Fruit fly (Drosophila melanogaster) whole organism, embryonic: ENCODE measurements around the gene CG33235.

Experiments
- CG10321 ChIP-seq: fragments of 200-800 bp; sonication (Bioruptor generic); IDR thresholded peaks from 2 replicates; pipeline ENCODE4 v1.3.6; 2022; ENCODE audit warnings: missing biosample characterization, missing genetic modification characterization
- CG10654 ChIP-seq: fragments of 200-800 bp; sonication (Bioruptor generic); optimal IDR thresholded peaks from 2 replicates; lab custom pipeline; 2016; ENCODE audit warnings: missing biosample characterization, missing genetic modification characterization
- CG11723 ChIP-seq: fragments of 200-800 bp; sonication (Bioruptor generic); optimal IDR thresholded peaks from 2 replicates; lab custom pipeline; 2017; ENCODE audit warnings: missing biosample characterization, mild to moderate bottlenecking, missing genetic modification characterization
- CG12071 ChIP-seq: fragments of 200-800 bp; sonication (Bioruptor generic); optimal IDR thresholded peaks from 3 replicates; lab custom pipeline; 2018; ENCODE audit warnings: missing biosample characterization, mild to moderate bottlenecking, missing genetic modification characterization
- CG14710 ChIP-seq: fragments of 200-800 bp; sonication (Bioruptor generic); optimal IDR thresholded peaks from 3 replicates; lab custom pipeline; 2019; ENCODE audit warnings: missing biosample characterization, mild to moderate bottlenecking, missing genetic modification characterization, moderate library complexity
- CG15269 ChIP-seq: fragments of 200-800 bp; sonication (Bioruptor generic); optimal IDR thresholded peaks from 2 replicates; lab custom pipeline; 2018; ENCODE audit warnings: missing biosample characterization, mild to moderate bottlenecking, missing genetic modification characterization, moderate library complexity
- CG15479 ChIP-seq: fragments of 200-800 bp; sonication (Bioruptor generic); optimal IDR thresholded peaks from 3 replicates; lab custom pipeline; 2019; ENCODE audit warnings: missing biosample characterization, mild to moderate bottlenecking, missing genetic modification characterization, moderate library complexity
- CG1603 ChIP-seq: fragments of 200-800 bp; sonication (Bioruptor generic); optimal IDR thresholded peaks from 2 replicates; lab custom pipeline; 2019; ENCODE audit warnings: missing biosample characterization, mild to moderate bottlenecking, missing genetic modification characterization, moderate library complexity
- CG17361 ChIP-seq: fragments of 200-800 bp; sonication (Bioruptor generic); IDR thresholded peaks from 3 replicates; pipeline ENCODE4 v1.3.6; 2022; ENCODE audit warnings: missing biosample characterization, missing genetic modification characterization
- CG17568 ChIP-seq: fragments of 200-800 bp; sonication (Bioruptor generic); optimal IDR thresholded peaks from 2 replicates; lab custom pipeline; 2018; ENCODE audit warnings: missing biosample characterization, mild to moderate bottlenecking, missing genetic modification characterization, moderate library complexity
- CG18011 ChIP-seq: fragments of 200-800 bp; sonication (Bioruptor generic); optimal IDR thresholded peaks from 2 replicates; lab custom pipeline; 2017; ENCODE audit warnings: missing biosample characterization, missing genetic modification characterization, mild to moderate bottlenecking, moderate library complexity, missing genotype
- CG2875 ChIP-seq: fragments of 200-800 bp; sonication (Bioruptor generic); optimal IDR thresholded peaks from 2 replicates; lab custom pipeline; 2017; ENCODE audit warnings: missing biosample characterization, mild to moderate bottlenecking, missing genetic modification characterization, missing genetic modification reagents
- CG3163 ChIP-seq: fragments of 200-800 bp; sonication (Bioruptor generic); optimal IDR thresholded peaks from 3 replicates; lab custom pipeline; 2016; ENCODE audit warnings: missing biosample characterization, missing genetic modification characterization
- CG3407 ChIP-seq: fragments of 200-800 bp; sonication (Bioruptor generic); optimal IDR thresholded peaks from 2 replicates; lab custom pipeline; 2018; ENCODE audit warnings: missing biosample characterization, mild to moderate bottlenecking, missing genetic modification characterization
- CG4404 ChIP-seq: fragments of 200-800 bp; sonication (Bioruptor generic); IDR thresholded peaks from 2 replicates; pipeline ENCODE4 v1.3.6; 2022; ENCODE audit warnings: missing biosample characterization, missing genetic modification characterization
- CG7786 ChIP-seq: fragments of 200-800 bp; sonication (Bioruptor generic); optimal IDR thresholded peaks from 2 replicates; lab custom pipeline; 2016; ENCODE audit warnings: missing biosample characterization, missing genetic modification characterization
- CG7987 ChIP-seq: fragments of 200-800 bp; sonication (Bioruptor generic); optimal IDR thresholded peaks from 2 replicates; lab custom pipeline; 2018; ENCODE audit warnings: missing biosample characterization, mild to moderate bottlenecking, missing genetic modification characterization, moderate library complexity
- CG8089 ChIP-seq: fragments of 200-800 bp; sonication (Bioruptor generic); optimal IDR thresholded peaks from 3 replicates; lab custom pipeline; 2016; ENCODE audit warnings: missing biosample characterization, missing genetic modification characterization
- CHES-1-like ChIP-seq: fragments of 200-800 bp; sonication (Bioruptor generic); optimal IDR thresholded peaks from 2 replicates; lab custom pipeline; 2016; ENCODE audit warnings: missing biosample characterization, missing genetic modification characterization
- CTCF ChIP-seq: fragments of 200-800 bp; sonication (Bioruptor generic); optimal IDR thresholded peaks from 2 replicates; lab custom pipeline; 2017; ENCODE audit warnings: missing biosample characterization, mild to moderate bottlenecking, missing genetic modification characterization, moderate library complexity
- Chrac-16 ChIP-seq: fragments of 200-800 bp; sonication (Bioruptor generic); optimal IDR thresholded peaks from 3 replicates; lab custom pipeline; 2016; ENCODE audit warnings: missing biosample characterization, missing genetic modification characterization
- CkIIα-i1 ChIP-seq: fragments of 200-800 bp; sonication (Bioruptor generic); IDR thresholded peaks from 2 replicates; pipeline ENCODE4 v1.3.6; 2022; ENCODE audit warnings: missing biosample characterization, missing genetic modification characterization
- D19B ChIP-seq: fragments of 200-800 bp; sonication (Bioruptor generic); optimal IDR thresholded peaks from 2 replicates; lab custom pipeline; 2017; ENCODE audit warnings: missing biosample characterization, mild to moderate bottlenecking, missing genetic modification characterization
- Eip74EF ChIP-seq, 2 experiments: fragments of 200-800 bp in 1 of 2; fragments of >200 bp in 1 of 2; sonication (Bioruptor generic) in 1 of 2; optimal IDR thresholded peaks; 2 replicates each; lab custom pipeline; 2017 to 2019; ENCODE audit warnings: missing biosample characterization in 2 of 2, missing genetic modification characterization in 2 of 2, mild to moderate bottlenecking in 1 of 2, moderate library complexity in 1 of 2
- Fer1 ChIP-seq: fragments of 200-800 bp; sonication (Bioruptor generic); optimal IDR thresholded peaks from 2 replicates; lab custom pipeline; 2017; ENCODE audit warnings: missing biosample characterization, mild to moderate bottlenecking, missing genetic modification characterization
- Fer3 ChIP-seq: fragments of 200-800 bp; sonication (Bioruptor generic); optimal IDR thresholded peaks from 2 replicates; lab custom pipeline; 2018; ENCODE audit warnings: missing biosample characterization, mild to moderate bottlenecking, missing genetic modification characterization, moderate library complexity
- Lpt ChIP-seq: fragments of >200 bp; optimal IDR thresholded peaks from 2 replicates; lab custom pipeline; 2018; ENCODE audit warnings: missing biosample characterization, missing genetic modification characterization
- Nf-YB ChIP-seq: fragments of 200-800 bp; sonication (Bioruptor generic); optimal IDR thresholded peaks from 3 replicates; lab custom pipeline; 2019; ENCODE audit warnings: missing biosample characterization, mild to moderate bottlenecking, missing genetic modification characterization, moderate library complexity
- PHDP ChIP-seq: fragments of 200-800 bp; sonication (Bioruptor generic); optimal IDR thresholded peaks from 3 replicates; lab custom pipeline; 2018; ENCODE audit warnings: missing biosample characterization, mild to moderate bottlenecking, missing genetic modification characterization, moderate library complexity
- Scr ChIP-seq: fragments of 200-800 bp; sonication (Bioruptor generic); IDR thresholded peaks from 2 replicates; pipeline ENCODE4 v1.3.6; 2022; ENCODE audit warnings: missing biosample characterization, missing genetic modification characterization; ENCODE audit not compliant: partially characterized antibody
- Sry-δ ChIP-seq: fragments of 200-800 bp; sonication (Bioruptor generic); optimal IDR thresholded peaks from 2 replicates; lab custom pipeline; 2016; ENCODE audit warnings: missing biosample characterization, missing genetic modification characterization
- Ssrp ChIP-seq: fragments of 200-800 bp; sonication (Bioruptor generic); optimal IDR thresholded peaks from 2 replicates; lab custom pipeline; 2018; ENCODE audit warnings: missing biosample characterization, mild to moderate bottlenecking, missing genetic modification characterization, moderate library complexity
- Tbp ChIP-seq: fragments of >200 bp; optimal IDR thresholded peaks from 2 replicates; lab custom pipeline; 2018; ENCODE audit warnings: missing biosample characterization, missing genetic modification characterization
- YL-1 ChIP-seq: fragments of 200-800 bp; sonication (Bioruptor generic); optimal IDR thresholded peaks from 3 replicates; lab custom pipeline; 2017; ENCODE audit warnings: missing biosample characterization, mild to moderate bottlenecking, missing genetic modification characterization
- btn ChIP-seq: fragments of 200-800 bp; sonication (Bioruptor generic); optimal IDR thresholded peaks from 2 replicates; lab custom pipeline; 2016; ENCODE audit warnings: missing biosample characterization, missing genetic modification characterization
- dysf ChIP-seq: fragments of 200-800 bp; sonication (Bioruptor generic); IDR thresholded peaks from 3 replicates; pipeline ENCODE4 v1.3.6; 2022; ENCODE audit warnings: missing biosample characterization, missing genetic modification characterization
- emc ChIP-seq: fragments of 200-800 bp; sonication (Bioruptor generic); optimal IDR thresholded peaks from 2 replicates; lab custom pipeline; 2016; ENCODE audit warnings: missing biosample characterization, missing genetic modification characterization
- en ChIP-seq: fragments of 200-800 bp; sonication (Bioruptor generic); optimal IDR thresholded peaks from 2 replicates; lab custom pipeline; 2016; ENCODE audit warnings: missing biosample characterization, missing genetic modification characterization
- fd3F ChIP-seq: fragments of 200-800 bp; sonication (Bioruptor generic); optimal IDR thresholded peaks from 2 replicates; lab custom pipeline; 2018; ENCODE audit warnings: missing biosample characterization, mild to moderate bottlenecking, missing genetic modification characterization, moderate library complexity
- fru ChIP-seq: fragments of >200 bp; optimal IDR thresholded peaks from 2 replicates; lab custom pipeline; 2017
- lola ChIP-seq, 3 experiments: fragments of >200 bp in 2 of 3; fragments of 200-800 bp in 1 of 3; sonication (Bioruptor generic) in 1 of 3; optimal IDR thresholded peaks; 2 replicates each; lab custom pipeline; 2017 to 2019; ENCODE audit warnings: missing biosample characterization in 3 of 3, missing genetic modification characterization in 3 of 3, mild to moderate bottlenecking in 1 of 3, moderate library complexity in 1 of 3
- pb ChIP-seq: fragments of 200-800 bp; sonication (Bioruptor generic); optimal IDR thresholded peaks from 3 replicates; lab custom pipeline; 2016; ENCODE audit warnings: missing biosample characterization, missing genetic modification characterization
- peb ChIP-seq: fragments of 200-800 bp; sonication (Bioruptor generic); IDR thresholded peaks from 2 replicates; pipeline ENCODE4 v1.3.6; 2022; ENCODE audit warnings: missing biosample characterization, missing genetic modification characterization
- psq ChIP-seq: fragments of 200-800 bp; sonication (Bioruptor generic); optimal IDR thresholded peaks from 2 replicates; lab custom pipeline; 2017; ENCODE audit warnings: missing biosample characterization, missing genetic modification characterization
- pzg ChIP-seq: fragments of 200-800 bp; sonication (Bioruptor generic); optimal IDR thresholded peaks from 3 replicates; lab custom pipeline; 2018; ENCODE audit warnings: missing biosample characterization, mild to moderate bottlenecking, missing genetic modification characterization, moderate library complexity
- ranshi ChIP-seq: fragments of 200-800 bp; sonication (Bioruptor generic); IDR thresholded peaks from 2 replicates; pipeline ENCODE4 v1.3.6; 2022; ENCODE audit warnings: missing biosample characterization, missing genetic modification characterization
- run ChIP-seq: fragments of 200-800 bp; sonication (Bioruptor generic); optimal IDR thresholded peaks from 3 replicates; lab custom pipeline; 2018; ENCODE audit warnings: missing biosample characterization, mild to moderate bottlenecking, missing genetic modification characterization
- sim ChIP-seq: fragments of 200-800 bp; sonication (Bioruptor generic); IDR thresholded peaks from 2 replicates; pipeline ENCODE4 v1.3.6; 2022; ENCODE audit warnings: missing biosample characterization, missing genetic modification characterization
- sug ChIP-seq: fragments of 200-800 bp; optimal IDR thresholded peaks from 2 replicates; lab custom pipeline; 2019; ENCODE audit warnings: missing biosample characterization, mild to moderate bottlenecking, missing genetic modification characterization, moderate library complexity
- zen ChIP-seq: fragments of 200-800 bp; sonication (Bioruptor generic); optimal IDR thresholded peaks from 3 replicates; lab custom pipeline; 2018; ENCODE audit warnings: missing biosample characterization, mild to moderate bottlenecking, missing genetic modification characterization, moderate library complexity

Gene CG33235

dm6 chrX:11452846-11453391 lies 38.5 kb downstream of the CG33235 start (continued):
- TF ChIP-seq CG7786 (GFP tag; lab: Kevin White, UChicago), result peak; percentile 55
- TF ChIP-seq CkIIα-i1 (GFP tag; lab: Robert Waterston, UW), result no peak
- TF ChIP-seq run (tag; lab: Kevin White, UChicago), result peak; percentile 30
- peak; percentile 91 for TF ChIP-seq peb (GFP tag; lab: Robert Waterston, UW)
- peak; percentile 78 for TF ChIP-seq psq (GFP tag; lab: Kevin White, UChicago)
- TF ChIP-seq CG4404 (GFP tag; lab: Robert Waterston, UW), result peak; percentile 77
- peak; percentile 53 for TF ChIP-seq btn (GFP tag; lab: Kevin White, UChicago)
- TF ChIP-seq CG14710 (tag; lab: Kevin White, UChicago), result peak; percentile 43
- peak; percentile 49 for TF ChIP-seq CG7987 (GFP tag; lab: Kevin White, UChicago)
- peak; percentile 88 for TF ChIP-seq CG1603 (tag; lab: Kevin White, UChicago)
- TF ChIP-seq CTCF (GFP tag; lab: Kevin White, UChicago), result no peak
- no peak for TF ChIP-seq YL-1 (GFP tag; lab: Kevin White, UChicago)
- peak; percentile 72 for TF ChIP-seq CG15269 (tag; lab: Kevin White, UChicago)
- peak; percentile 70 for TF ChIP-seq sim (GFP tag; lab: Robert Waterston, UW)
- TF ChIP-seq CG15479 (GFP tag; lab: Kevin White, UChicago), result peak; percentile 55
- TF ChIP-seq emc (GFP tag; lab: Kevin White, UChicago), result no peak
- peak; percentile 69; the same call in 2 of the 3 replicates for TF ChIP-seq CG17361 (GFP tag; lab: Robert Waterston, UW)
- peak; percentile 14 for TF ChIP-seq pzg
- TF ChIP-seq CHES-1-like (GFP tag; lab: Kevin White, UChicago), result peak; percentile 53
- TF ChIP-seq Sry-δ (GFP tag; lab: Kevin White, UChicago), result no peak
- TF ChIP-seq sug (tag; lab: Kevin White, UChicago), result peak; percentile 14
- peak; percentile 70 for TF ChIP-seq PHDP (tag; lab: Kevin White, UChicago)
- TF ChIP-seq Eip74EF (GFP tag; optimal IDR thresholded peaks at IDR 0.05; lab: Kevin White, UChicago), result peak in 1 of 2 experiments; percentile 39
- peak; percentile 63 for TF ChIP-seq Fer3 (tag; lab: Kevin White, UChicago)
- peak; percentile 63 for TF ChIP-seq CG11723 (GFP tag; lab: Kevin White, UChicago)
- TF ChIP-seq en (GFP tag; lab: Kevin White, UChicago), result peak; percentile 62
- peak; percentile 68 for TF ChIP-seq Chrac-16 (GFP tag; lab: Kevin White, UChicago)
- peak; percentile 62 for TF ChIP-seq CG2875 (GFP tag; lab: Kevin White, UChicago)
- peak; percentile 75 for TF ChIP-seq pb (GFP tag; lab: Kevin White, UChicago)
- peak; percentile 83 for TF ChIP-seq ranshi (GFP tag; lab: Robert Waterston, UW)
- TF ChIP-seq Scr (GFP tag; lab: Robert Waterston, UW), result no peak
- TF ChIP-seq CG17568 (GFP tag; lab: Kevin White, UChicago), result peak; percentile 50
- peak; percentile 84 for TF ChIP-seq Fer1
- TF ChIP-seq CG12071 (GFP tag; lab: Kevin White, UChicago), result peak; percentile 72
- TF ChIP-seq D19B (GFP tag; lab: Kevin White, UChicago), result peak; percentile 39
- TF ChIP-seq fru (lab: Kevin White, UChicago), result no peak
- TF ChIP-seq Nf-YB (GFP tag; lab: Kevin White, UChicago), result peak; percentile 30
- TF ChIP-seq CG10321 (GFP tag; lab: Robert Waterston, UW), result peak; percentile 65; the same call in 1 of the 2 replicates
- peak; percentile 59 for TF ChIP-seq CG10654
- no peak for TF ChIP-seq Lpt (GFP tag; lab: Kevin White, UChicago)
- TF ChIP-seq zen (tag; lab: Kevin White, UChicago), result peak; percentile 63
- no peak for TF ChIP-seq Tbp
- peak; percentile 47 for TF ChIP-seq fd3F (GFP tag; lab: Kevin White, UChicago)
- TF ChIP-seq CG3163 (GFP tag; lab: Kevin White, UChicago), result peak; percentile 10
- peak; percentile 1 for TF ChIP-seq CG18011
- TF ChIP-seq CG3407 (GFP tag; lab: Kevin White, UChicago), result peak; percentile 42
- TF ChIP-seq Ssrp (tag; lab: Kevin White, UChicago), result peak; percentile 36
- peak in 1 of 3 experiments; percentile 36 for TF ChIP-seq lola (GFP tag; optimal IDR thresholded peaks at IDR 0.05; lab: Kevin White, UChicago)
- TF ChIP-seq CG8089 (GFP tag; lab: Kevin White, UChicago), result peak; percentile 50
- peak; percentile 85 for TF ChIP-seq dysf (GFP tag; lab: Robert Waterston, UW)
